Worm (Caenorhabditis elegans) whole organism, early embryonic: ENCODE results near the gene col-162.

Experiments used
- B0310.2 ChIP-seq: sonication (generic microtip); optimal IDR thresholded peaks from 2 replicates; lab custom pipeline; 2016; ENCODE audit warnings: mild to moderate bottlenecking, missing genetic modification characterization, missing compliant biosample characterization
- F13C5.2 ChIP-seq: sonication (generic microtip); optimal IDR thresholded peaks from 2 replicates; lab custom pipeline; 2017; ENCODE audit warnings: mild to moderate bottlenecking, missing genetic modification characterization, inconsistent platforms, missing compliant biosample characterization
- aly-1 ChIP-seq: sonication (generic microtip); optimal IDR thresholded peaks from 2 replicates; lab custom pipeline; 2016; ENCODE audit warnings: missing genetic modification characterization, missing compliant biosample characterization
- ama-1 ChIP-seq: fragments of 150-350 bp; optimal IDR thresholded peaks from 2 replicates; lab custom pipeline; 2014
- ceh-13 ChIP-seq: fragments of 200-800 bp; sonication (Bioruptor generic); optimal IDR thresholded peaks from 2 replicates; lab custom pipeline; 2018; ENCODE audit warnings: mild to moderate bottlenecking, missing genetic modification characterization, missing compliant biosample characterization
- ceh-36 ChIP-seq: sonication (generic microtip); optimal IDR thresholded peaks from 2 replicates; lab custom pipeline; 2016; ENCODE audit warnings: missing genetic modification characterization, inconsistent platforms, missing compliant biosample characterization
- ets-7 ChIP-seq: sonication (generic microtip); optimal IDR thresholded peaks from 2 replicates; lab custom pipeline; 2016; ENCODE audit warnings: missing genotype, missing genetic modification characterization, missing compliant biosample characterization
- flt-1 ChIP-seq: fragments of 200-800 bp; sonication (Bioruptor generic); IDR thresholded peaks from 2 replicates; pipeline ENCODE4 v1.3.6; 2022; ENCODE audit warnings: missing genetic modification characterization, missing compliant biosample characterization
- hmbx-1 ChIP-seq: sonication (generic microtip); optimal IDR thresholded peaks from 2 replicates; lab custom pipeline; 2016; ENCODE audit warnings: mild to moderate bottlenecking, missing genetic modification characterization, missing compliant biosample characterization
- hmg-4 ChIP-seq: fragments of 200-800 bp; sonication (Bioruptor generic); optimal IDR thresholded peaks from 2 replicates; lab custom pipeline; 2018; ENCODE audit warnings: mild to moderate bottlenecking, missing genetic modification characterization, missing compliant biosample characterization
- hnd-1 ChIP-seq: sonication (generic microtip); optimal IDR thresholded peaks from 2 replicates; lab custom pipeline; 2016; ENCODE audit warnings: missing genetic modification characterization, missing compliant biosample characterization
- pes-1 ChIP-seq: fragments of 200-800 bp; sonication (Bioruptor generic); IDR thresholded peaks from 2 replicates; pipeline ENCODE4 v1.3.6; 2022; ENCODE audit warnings: missing genetic modification reagents, missing genetic modification characterization, missing compliant biosample characterization
- scrt-1 ChIP-seq: fragments of 200-800 bp; sonication (Bioruptor generic); IDR thresholded peaks from 2 replicates; pipeline ENCODE4 v1.3.6; 2022; ENCODE audit warnings: missing genetic modification characterization, missing compliant biosample characterization
- sea-1 ChIP-seq: fragments of 200-800 bp; sonication (Bioruptor generic); conservative IDR thresholded peaks from 2 replicates; pipeline ENCODE4 v1.3.6; 2022; ENCODE audit warnings: missing genetic modification characterization, missing compliant biosample characterization
- tbx-11 ChIP-seq: fragments of 200-800 bp; sonication (Bioruptor generic); IDR thresholded peaks from 2 replicates; pipeline ENCODE4 v1.3.6; 2022; ENCODE audit warnings: missing genetic modification characterization, missing compliant biosample characterization
- tbx-37 ChIP-seq: fragments of 200-800 bp; sonication (Bioruptor generic); conservative IDR thresholded peaks from 2 replicates; pipeline ENCODE4 v1.3.6; 2022; ENCODE audit warnings: missing genetic modification reagents, missing genetic modification characterization, missing compliant biosample characterization
- tra-4 ChIP-seq: sonication (generic microtip); optimal IDR thresholded peaks from 2 replicates; lab custom pipeline; 2017; ENCODE audit warnings: missing genetic modification characterization, missing compliant biosample characterization

Gene col-162

DNA sequence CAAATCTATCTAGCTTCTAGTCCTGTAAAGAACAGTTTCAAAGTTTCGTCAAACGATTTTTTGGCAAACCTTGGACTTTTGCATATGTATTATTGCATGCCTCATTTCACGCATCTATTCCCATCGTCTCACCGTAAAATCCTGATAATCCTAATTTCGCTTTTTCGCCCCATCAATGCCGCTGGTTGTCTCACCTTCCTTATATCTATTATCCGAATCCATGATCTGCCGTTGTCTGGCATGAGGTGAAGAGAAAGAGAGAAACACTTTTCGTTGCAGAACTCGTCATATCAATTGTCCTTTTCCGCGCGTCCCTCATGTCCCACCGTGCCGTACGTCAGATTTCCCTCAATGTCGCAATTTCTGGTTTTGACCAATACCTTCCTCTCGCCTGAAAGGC, 27.2 kb upstream of the col-162 start, which contains the start of gene cut-2:
Gene cut-2 (plus strand): TSS at position 365 of the 400 bp plus-strand sequence.
- TF ChIP-seq B0310.2, result no peak
- no peak for TF ChIP-seq scrt-1 (GFP tag; lab: Robert Waterston, UW)
- TF ChIP-seq aly-1 (tag; lab: Kevin White, UChicago), result no peak
- no peak for TF ChIP-seq tbx-11 (GFP tag; lab: Robert Waterston, UW)
- no peak for TF ChIP-seq hmbx-1
- TF ChIP-seq F13C5.2 (tag; lab: Kevin White, UChicago), result no peak
- no peak for TF ChIP-seq tra-4
- no peak for TF ChIP-seq hnd-1 (tag; lab: Kevin White, UChicago)
- no peak for TF ChIP-seq ceh-13 (GFP tag; lab: Kevin White, UChicago)
- TF ChIP-seq ceh-36 (tag; lab: Kevin White, UChicago), result no peak
- TF ChIP-seq tbx-37, result no peak
- TF ChIP-seq sea-1 (GFP tag; lab: Robert Waterston, UW), result no peak
- TF ChIP-seq hmg-4, result no peak
- no peak for TF ChIP-seq flt-1
- TF ChIP-seq ets-7, result no peak

DNA sequence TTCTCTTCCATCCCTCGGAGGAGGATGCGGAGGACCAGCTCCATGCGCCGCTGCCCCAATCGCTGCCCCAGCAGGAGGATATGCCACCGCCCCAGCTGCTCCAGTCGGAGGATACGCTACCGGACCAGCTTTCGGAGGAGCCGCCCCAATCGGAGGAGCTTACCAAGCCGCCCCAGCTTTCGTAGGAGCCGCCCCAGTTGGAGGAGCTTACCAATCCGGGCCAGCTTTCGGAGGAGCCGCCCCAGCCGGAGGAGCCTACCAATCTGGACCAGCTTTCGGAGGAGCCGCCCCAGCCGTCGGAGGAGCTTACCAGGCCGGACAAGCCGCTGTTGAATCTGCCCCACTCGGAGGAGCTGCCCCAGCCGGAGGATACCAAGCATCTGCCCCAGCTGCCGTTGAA, 26.3 kb upstream of the col-162 start:
- TF ChIP-seq ets-7 (no peak), tra-4 (no peak), B0310.2 (no peak), tbx-11 (GFP tag; lab: Robert Waterston, UW) (no peak), ceh-13 (GFP tag; lab: Kevin White, UChicago) (no peak), scrt-1 (GFP tag; lab: Robert Waterston, UW) (peak; percentile 67; the same call in 1 of the 2 replicates), pes-1 (GFP tag; lab: Robert Waterston, UW) (no peak), aly-1 (tag; lab: Kevin White, UChicago) (peak; percentile 18), ama-1 (no peak), tbx-37 (no peak), flt-1 (no peak), F13C5.2 (tag; lab: Kevin White, UChicago) (no peak), ceh-36 (tag; lab: Kevin White, UChicago) (peak; percentile 35), hmg-4 (no peak), sea-1 (GFP tag; lab: Robert Waterston, UW) (no peak), hmbx-1 (no peak), hnd-1 (tag; lab: Kevin White, UChicago) (no peak)

DNA sequence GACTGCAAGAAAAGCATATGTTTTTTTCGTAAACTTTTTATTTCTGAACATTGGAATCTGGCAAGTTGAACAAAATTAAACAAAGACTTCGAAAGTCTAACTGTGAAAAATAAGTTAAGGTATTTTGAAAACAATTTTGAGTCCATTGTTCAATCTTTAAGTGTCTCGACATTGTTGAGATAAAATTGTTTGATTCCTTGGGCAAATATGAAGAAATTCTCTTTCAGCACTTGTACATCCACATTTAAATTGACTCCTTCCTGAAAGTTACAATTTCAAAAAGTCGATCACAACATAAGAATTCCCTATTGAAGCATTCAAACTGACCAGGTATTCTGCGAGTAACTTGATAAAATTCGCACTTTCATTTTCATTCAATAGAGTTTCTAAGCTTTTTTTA, 25.7 kb upstream of the col-162 start:
- TF ChIP-seq flt-1 (no peak), ets-7 (no peak), hmbx-1 (no peak), tra-4 (no peak), F13C5.2 (tag; lab: Kevin White, UChicago) (no peak), ama-1 (no peak), pes-1 (GFP tag; lab: Robert Waterston, UW) (no peak), hnd-1 (tag; lab: Kevin White, UChicago) (no peak), aly-1 (tag; lab: Kevin White, UChicago) (no peak), B0310.2 (no peak), tbx-37 (no peak), ceh-36 (tag; lab: Kevin White, UChicago) (no peak), scrt-1 (GFP tag; lab: Robert Waterston, UW) (no peak), ceh-13 (GFP tag; lab: Kevin White, UChicago) (no peak), sea-1 (GFP tag; lab: Robert Waterston, UW) (no peak), tbx-11 (GFP tag; lab: Robert Waterston, UW) (no peak), hmg-4 (no peak)

ce11 chrV:13417513-13417912, 24.2 kb upstream of the col-162 start, which contains the start of gene F53F1.6:
Gene F53F1.6, minus strand, starts transcription at chrV:13417613.
- TF ChIP-seq B0310.2, result no peak
- TF ChIP-seq tbx-37, result no peak
- no peak for TF ChIP-seq tra-4
- TF ChIP-seq hnd-1 (tag; lab: Kevin White, UChicago), result no peak
- TF ChIP-seq aly-1 (tag; lab: Kevin White, UChicago), result no peak
- TF ChIP-seq ceh-13 (GFP tag; lab: Kevin White, UChicago), result no peak
- TF ChIP-seq ama-1, result no peak
- TF ChIP-seq flt-1, result no peak
- TF ChIP-seq hmg-4, result no peak
- no peak for TF ChIP-seq sea-1 (GFP tag; lab: Robert Waterston, UW)
- TF ChIP-seq scrt-1 (GFP tag; lab: Robert Waterston, UW), result no peak
- TF ChIP-seq tbx-11 (GFP tag; lab: Robert Waterston, UW), result no peak
- TF ChIP-seq ets-7, result no peak
- TF ChIP-seq hmbx-1, result no peak
- TF ChIP-seq pes-1 (GFP tag; lab: Robert Waterston, UW), result no peak
- TF ChIP-seq ceh-36 (tag; lab: Kevin White, UChicago), result no peak
- TF ChIP-seq F13C5.2 (tag; lab: Kevin White, UChicago), result no peak

DNA sequence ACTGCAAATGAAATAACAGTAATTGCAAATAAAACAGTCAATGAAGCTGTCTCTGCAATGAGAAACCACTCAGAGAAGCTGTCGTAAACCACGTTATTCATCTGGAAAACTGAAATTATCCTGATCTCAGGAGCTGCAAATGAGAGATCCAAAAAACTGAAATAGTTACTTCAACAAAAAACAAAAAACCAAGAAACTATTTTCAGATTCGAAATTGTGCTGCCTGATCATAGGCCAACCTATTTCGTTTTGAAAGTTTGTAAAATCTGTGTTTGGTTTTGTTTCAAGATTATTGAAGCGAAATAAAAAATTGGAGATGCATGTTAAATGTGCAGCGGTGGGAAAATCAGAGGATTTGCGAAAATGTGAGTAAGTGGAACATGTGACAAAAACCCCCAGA, 21.1 kb upstream of the col-162 start, which contains the start of gene srv-8:
Gene srv-8 (minus strand): TSS at position 101 of the 400 bp plus-strand sequence.
- no peak for TF ChIP-seq F13C5.2 (tag; lab: Kevin White, UChicago)
- TF ChIP-seq hmg-4, result no peak
- no peak for TF ChIP-seq hnd-1 (tag; lab: Kevin White, UChicago)
- no peak for TF ChIP-seq ceh-36 (tag; lab: Kevin White, UChicago)
- TF ChIP-seq sea-1 (GFP tag; lab: Robert Waterston, UW), result no peak
- no peak for TF ChIP-seq flt-1
- TF ChIP-seq aly-1 (tag; lab: Kevin White, UChicago), result no peak
- TF ChIP-seq ets-7, result no peak
- TF ChIP-seq tra-4, result no peak
- no peak for TF ChIP-seq ama-1
- no peak for TF ChIP-seq scrt-1 (GFP tag; lab: Robert Waterston, UW)
- TF ChIP-seq hmbx-1, result no peak
- no peak for TF ChIP-seq pes-1 (GFP tag; lab: Robert Waterston, UW)
- TF ChIP-seq ceh-13 (GFP tag; lab: Kevin White, UChicago), result no peak
- TF ChIP-seq tbx-37, result no peak
- TF ChIP-seq tbx-11 (GFP tag; lab: Robert Waterston, UW), result no peak
- TF ChIP-seq B0310.2, result no peak

DNA sequence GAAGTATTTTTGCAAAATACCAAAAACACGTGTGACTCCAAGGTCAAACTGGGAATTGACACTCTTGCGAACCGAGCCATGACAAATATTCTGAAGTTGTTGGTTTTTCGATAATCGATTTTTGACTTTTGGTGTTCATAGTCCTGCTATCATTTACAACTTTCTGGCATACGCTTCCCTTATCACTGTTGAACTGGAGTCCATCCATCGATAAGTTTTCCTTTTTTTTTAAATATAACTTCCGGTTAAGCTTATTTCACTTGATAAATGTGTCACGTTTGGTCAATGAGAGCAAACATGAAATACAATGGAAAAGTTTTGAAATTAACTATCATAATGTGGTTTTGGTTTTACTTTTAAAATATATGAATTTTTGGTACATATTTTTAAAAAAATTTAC, 20.1 kb upstream of the col-162 start:
- TF ChIP-seq scrt-1 (GFP tag; lab: Robert Waterston, UW) (no peak), flt-1 (no peak), sea-1 (GFP tag; lab: Robert Waterston, UW) (no peak), tbx-11 (GFP tag; lab: Robert Waterston, UW) (no peak), hnd-1 (tag; lab: Kevin White, UChicago) (no peak), hmbx-1 (no peak), ceh-13 (GFP tag; lab: Kevin White, UChicago) (no peak), B0310.2 (no peak), ceh-36 (tag; lab: Kevin White, UChicago) (no peak), hmg-4 (no peak), ama-1 (no peak)

- TF ChIP-seq F13C5.2 (tag; lab: Kevin White, UChicago) (no peak), ceh-13 (GFP tag; lab: Kevin White, UChicago) (no peak), tbx-37 (no peak), flt-1 (no peak), tra-4 (no peak), scrt-1 (GFP tag; lab: Robert Waterston, UW) (no peak), pes-1 (GFP tag; lab: Robert Waterston, UW) (no peak), tbx-11 (GFP tag; lab: Robert Waterston, UW) (no peak), B0310.2 (no peak), sea-1 (GFP tag; lab: Robert Waterston, UW) (no peak), hmbx-1 (no peak), ets-7 (no peak), ama-1 (no peak), hnd-1 (tag; lab: Kevin White, UChicago) (no peak)
Observed at ce11 chrV:13423045-13423444, 18.7 kb upstream of the col-162 start, which contains the start of gene srv-9. Gene srv-9, minus strand, starts transcription at chrV:13423145.
